Worm (Caenorhabditis elegans): ENCODE measurements around the gene nas-22.
"Not testable (repeated sequence)": the region's sequence is repeated elsewhere in the genome, so short reads cannot be mapped to it uniquely, and the experiment has no call there.

Gene nas-22

DNA sequence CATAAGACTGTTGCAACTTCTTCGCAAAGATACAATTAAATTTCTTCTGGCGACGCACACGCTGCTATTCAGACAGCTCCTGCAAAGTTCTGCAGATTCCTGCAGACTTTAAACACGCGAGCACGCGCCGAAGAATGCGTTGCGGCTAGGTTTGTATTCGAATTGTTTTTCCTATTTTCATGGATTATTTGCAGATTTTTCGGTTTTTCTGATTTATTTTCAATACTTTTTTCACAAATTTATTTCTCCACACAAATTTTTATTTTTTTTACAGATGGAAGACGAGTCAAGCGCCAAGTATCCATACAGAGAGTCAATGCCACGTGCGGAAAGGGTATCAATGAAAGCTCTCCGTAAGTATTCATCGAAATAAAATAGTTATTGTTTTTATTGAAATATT lies 1.1 kb downstream of the nas-22 start, which contains the start of gene T11F9.7:
T11F9.7 (plus strand) TSS at position 301 of the 400 bp plus-strand sequence.
- TF ChIP-seq repo-1 (tag; optimal IDR thresholded peaks at IDR 0.05); cebp-1 (GFP tag; IDR thresholded peaks at IDR 0.05); cebp-1 (tag; optimal IDR thresholded peaks at IDR 0.05); nhr-179 (tag; optimal IDR thresholded peaks at IDR 0.05): not testable (repeated sequence)

ce11 chrV:11478028-11478427 lies 3.5 kb downstream of the nas-22 start:
- TF ChIP-seq snpc-3.4 (tag; optimal IDR thresholded peaks at IDR 0.05) (peak; percentile 47), D2030.7 (GFP tag; IDR thresholded peaks at IDR 0.05) (peak; percentile 81), efl-1 (GFP tag; optimal IDR thresholded peaks at IDR 0.05) (peak; percentile 0), attf-6 (GFP tag; IDR thresholded peaks at IDR 0.05) (peak; percentile 49; the same call in 1 of the 2 replicates), ekl-4 (GFP tag; IDR thresholded peaks at IDR 0.05) (0 out of 2 replicates have a peak, but pooled peaks have one; percentile 62), hmg-1.2 (GFP tag; IDR thresholded peaks at IDR 0.05) (peak; percentile 54), B0336.3 (GFP tag; IDR thresholded peaks at IDR 0.05) (peak; percentile 46; the same call in 1 of the 2 replicates), tbp1 (GFP tag; optimal IDR thresholded peaks at IDR 0.05) (peak; percentile 53), snpc-4 (GFP tag; optimal IDR thresholded peaks at IDR 0.05) (peak; percentile 76), snpc-4 (tag; optimal IDR thresholded peaks at IDR 0.05) (peak; percentile 56 to 92 (median 84)), snpc-1.1 (tag; optimal IDR thresholded peaks at IDR 0.05; ENCODE audit: insufficient read depth) (peak; percentile 91), madf-8 (GFP tag; conservative IDR thresholded peaks at IDR 0.05) (peak; percentile 35; the same call in 1 of the 2 replicates), lsl-1 (GFP tag; optimal IDR thresholded peaks at IDR 0.05) (peak; percentile 31), F49E8.2 (tag; optimal IDR thresholded peaks at IDR 0.05; ENCODE audit: insufficient read depth) (peak; percentile 33), dox-1 (GFP tag; IDR thresholded peaks at IDR 0.05) (peak; percentile 66), F33H1.4 (GFP tag; IDR thresholded peaks at IDR 0.05) (peak; percentile 26), rcor-1 (GFP tag; IDR thresholded peaks at IDR 0.05) (peak; percentile 33; the same call in 1 of the 2 replicates), F39B2.1 (GFP tag; IDR thresholded peaks at IDR 0.05) (peak; percentile 8; the same call in 1 of the 2 replicates), xnd-1 (tag; optimal IDR thresholded peaks at IDR 0.05) (peak; percentile 12)

- no peak for TF ChIP-seq hlh-26 (GFP tag; conservative IDR thresholded peaks at IDR 0.05)
- no peak for TF ChIP-seq F57C9.4 (tag; optimal IDR thresholded peaks at IDR 0.05)
- no peak for TF ChIP-seq ceh-40 (GFP tag; IDR thresholded peaks at IDR 0.05)
- no peak for TF ChIP-seq ceh-91 (GFP tag; IDR thresholded peaks at IDR 0.05)
- no peak for TF ChIP-seq ceh-79 (tag; optimal IDR thresholded peaks at IDR 0.05)
- no peak for TF ChIP-seq zim-3 (tag; optimal IDR thresholded peaks at IDR 0.05)
Observed at ce11 chrV:11479406-11479805, 4.9 kb downstream of the nas-22 start, which contains the start of gene T11F9.22. T11F9.22 (plus strand) TSS chrV:11479706.

- not testable (repeated sequence) for TF ChIP-seq tlf-1 (GFP tag; optimal IDR thresholded peaks at IDR 0.05); K11D2.4 (GFP tag; IDR thresholded peaks at IDR 0.05); egrh-3 (GFP tag; IDR thresholded peaks at IDR 0.05)
Observed at ce11 chrV:11480734-11481133, 6.2 kb downstream of the nas-22 start, which contains the start of gene T11F9.14. T11F9.14 (minus strand) TSS chrV:11480834.

DNA sequence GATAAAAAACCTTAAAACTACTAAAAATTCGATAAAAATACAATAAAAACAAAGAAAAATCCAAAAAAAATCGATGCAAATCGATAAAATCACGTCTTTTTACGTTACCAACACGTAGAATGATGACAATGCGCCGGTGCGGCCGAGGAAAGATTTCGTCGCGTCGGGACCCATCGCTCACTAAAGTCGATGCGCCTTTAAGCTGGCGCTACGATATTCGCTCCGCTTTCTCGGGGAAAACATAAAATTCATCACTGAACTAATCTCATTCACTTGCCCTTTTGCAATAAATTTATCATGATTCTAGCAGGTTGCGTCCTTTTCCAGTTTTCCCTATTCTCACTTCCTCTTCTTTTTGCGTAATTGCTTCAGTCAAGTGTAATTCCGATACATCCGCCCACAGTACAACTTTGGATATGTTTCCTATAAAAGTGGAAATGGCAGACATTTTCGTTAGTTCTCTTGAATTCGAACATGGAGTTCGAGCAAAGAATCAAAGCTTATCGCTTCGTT lies 9.1 kb downstream of the nas-22 start, which contains the start of gene col-157:
col-157 (plus strand) TSS at position 463 of the 513 bp plus-strand sequence.
- peak; percentile 68 for TF ChIP-seq F33H1.4 (GFP tag; IDR thresholded peaks at IDR 0.05)
- peak; percentile 62 for TF ChIP-seq lsl-1 (GFP tag; optimal IDR thresholded peaks at IDR 0.05)
- peak; percentile 33; the same call in 1 of the 2 replicates for TF ChIP-seq madf-6 (GFP tag; IDR thresholded peaks at IDR 0.05)
